Worm (Caenorhabditis elegans) whole organism, L3 larva: ENCODE measurements around the gene D1086.8.

Experiments
- R02D3.7 ChIP-seq: fragments of 150-350 bp; optimal IDR thresholded peaks from 2 replicates; lab custom pipeline; 2014; ENCODE audit warnings: missing biosample characterization, missing genetic modification characterization
- aly-2 ChIP-seq: fragments of 150-350 bp; optimal IDR thresholded peaks from 2 replicates; lab custom pipeline; 2014; ENCODE audit warnings: missing biosample characterization, missing genetic modification characterization
- ama-1 ChIP-seq: fragments of 150-350 bp; optimal IDR thresholded peaks from 2 replicates; lab custom pipeline; 2018
- ceh-16 ChIP-seq: sonication (generic microtip); optimal IDR thresholded peaks from 2 replicates; lab custom pipeline; 2017; ENCODE audit warnings: missing biosample characterization, missing genetic modification characterization
- ceh-28 ChIP-seq: fragments of 150-350 bp; optimal IDR thresholded peaks from 2 replicates; lab custom pipeline; 2014; ENCODE audit warnings: missing biosample characterization, missing genetic modification reagents, missing genetic modification characterization
- ceh-82 ChIP-seq: fragments of 150-350 bp; optimal IDR thresholded peaks from 2 replicates; lab custom pipeline; 2014; ENCODE audit warnings: missing biosample characterization, missing genetic modification characterization
- ceh-9 ChIP-seq: sonication (generic microtip); optimal IDR thresholded peaks from 2 replicates; lab custom pipeline; 2018; ENCODE audit warnings: missing biosample characterization, missing genetic modification characterization
- egl-27 ChIP-seq: sonication (generic microtip); optimal IDR thresholded peaks from 4 replicates; lab custom pipeline; 2017; ENCODE audit warnings: missing biosample characterization, missing genetic modification reagents, missing genetic modification characterization
- egl-5 ChIP-seq: fragments of 150-350 bp; optimal IDR thresholded peaks from 2 replicates; lab custom pipeline; 2017; ENCODE audit warnings: missing biosample characterization, missing genetic modification reagents, missing genetic modification characterization, inconsistent platforms
- elt-1 ChIP-seq: fragments of 150-350 bp; optimal IDR thresholded peaks from 2 replicates; lab custom pipeline; 2014; ENCODE audit warnings: missing biosample characterization, missing genetic modification characterization
- elt-2 ChIP-seq: sonication (generic microtip); optimal IDR thresholded peaks from 2 replicates; lab custom pipeline; 2016; ENCODE audit warnings: missing genetic modification reagents, mild to moderate bottlenecking, missing genetic modification characterization, missing compliant biosample characterization
- eor-1 ChIP-seq, 2 experiments: fragments of 150-350 bp; optimal IDR thresholded peaks; 2 replicates each; lab custom pipeline; 2014 to 2018; ENCODE audit warnings: missing biosample characterization in 2 of 2, missing genetic modification characterization in 2 of 2
- fkh-2 ChIP-seq: fragments of 150-350 bp; optimal IDR thresholded peaks from 2 replicates; lab custom pipeline; 2014; ENCODE audit warnings: missing biosample characterization, missing genetic modification reagents, missing genetic modification characterization
- hmg-11 ChIP-seq: sonication (generic microtip); optimal IDR thresholded peaks from 2 replicates; lab custom pipeline; 2016; ENCODE audit warnings: missing genetic modification characterization, missing compliant biosample characterization
- jun-1 ChIP-seq: fragments of 150-350 bp; optimal IDR thresholded peaks from 2 replicates; lab custom pipeline; 2014; ENCODE audit warnings: missing biosample characterization, missing genetic modification reagents, missing genetic modification characterization
- lin-39 ChIP-seq: fragments of 150-350 bp; optimal IDR thresholded peaks from 2 replicates; lab custom pipeline; 2018; ENCODE audit warnings: missing biosample characterization, missing genetic modification reagents, missing genetic modification characterization
- lsy-12 ChIP-seq: sonication (generic microtip); optimal IDR thresholded peaks from 2 replicates; lab custom pipeline; 2016; ENCODE audit warnings: mild to moderate bottlenecking, missing genetic modification characterization, missing compliant biosample characterization
- nfya-1 ChIP-seq: sonication (generic microtip); optimal IDR thresholded peaks from 2 replicates; lab custom pipeline; 2017; ENCODE audit warnings: missing genetic modification characterization, mild to moderate bottlenecking, missing compliant biosample characterization, antibody characterized with exemption, moderate library complexity; ENCODE audit not compliant: insufficient read depth
- nhr-12 ChIP-seq: fragments of 150-350 bp; optimal IDR thresholded peaks from 2 replicates; lab custom pipeline; 2014; ENCODE audit warnings: missing biosample characterization, missing genetic modification characterization
- nhr-25 ChIP-seq: sonication (generic microtip); optimal IDR thresholded peaks from 2 replicates; lab custom pipeline; 2017; ENCODE audit warnings: missing biosample characterization, missing genetic modification characterization
- nhr-28 ChIP-seq: fragments of 150-350 bp; optimal IDR thresholded peaks from 2 replicates; lab custom pipeline; 2014; ENCODE audit warnings: missing biosample characterization, missing genetic modification characterization
- nhr-76 ChIP-seq: fragments of 150-350 bp; sonication (generic microtip); optimal IDR thresholded peaks from 5 replicates; lab custom pipeline; 2014; ENCODE audit warnings: missing biosample characterization, missing genetic modification characterization
- nhr-77 ChIP-seq: fragments of 150-350 bp; optimal IDR thresholded peaks from 2 replicates; lab custom pipeline; 2014; ENCODE audit warnings: missing biosample characterization, missing genetic modification characterization
- pha-4 ChIP-seq: fragments of 150-350 bp; optimal IDR thresholded peaks from 2 replicates; lab custom pipeline; 2014; ENCODE audit warnings: missing biosample characterization, missing genetic modification reagents, missing genetic modification characterization
- sea-2 ChIP-seq: fragments of 150-350 bp; sonication (generic microtip); optimal IDR thresholded peaks from 4 replicates; lab custom pipeline; 2014; ENCODE audit warnings: missing biosample characterization, missing genetic modification reagents, missing genetic modification characterization
- skn-1 ChIP-seq: fragments of 150-350 bp; optimal IDR thresholded peaks from 2 replicates; lab custom pipeline; 2014; ENCODE audit warnings: missing biosample characterization, missing genetic modification characterization
- snpc-4 ChIP-seq: fragments of 150-350 bp; optimal IDR thresholded peaks from 2 replicates; lab custom pipeline; 2014; ENCODE audit warnings: missing biosample characterization, missing genetic modification characterization
- tbx-2 ChIP-seq: sonication (generic microtip); optimal IDR thresholded peaks from 2 replicates; lab custom pipeline; 2016; ENCODE audit warnings: mild to moderate bottlenecking, missing genetic modification characterization, missing compliant biosample characterization
- unc-39 ChIP-seq: sonication (generic microtip); optimal IDR thresholded peaks from 4 replicates; lab custom pipeline; 2017; ENCODE audit warnings: missing biosample characterization, missing genetic modification characterization
- unc-62 ChIP-seq: fragments of 150-350 bp; sonication (generic microtip); optimal IDR thresholded peaks from 4 replicates; lab custom pipeline; 2014; ENCODE audit warnings: missing biosample characterization, missing genetic modification reagents, missing genetic modification characterization
- ztf-11 ChIP-seq: fragments of 150-350 bp; optimal IDR thresholded peaks from 2 replicates; lab custom pipeline; 2014; ENCODE audit warnings: missing biosample characterization, missing genetic modification characterization
- ztf-4 ChIP-seq: fragments of 150-350 bp; optimal IDR thresholded peaks from 2 replicates; lab custom pipeline; 2014; ENCODE audit warnings: missing biosample characterization, missing genetic modification characterization

The D1086.8 gene

DNA sequence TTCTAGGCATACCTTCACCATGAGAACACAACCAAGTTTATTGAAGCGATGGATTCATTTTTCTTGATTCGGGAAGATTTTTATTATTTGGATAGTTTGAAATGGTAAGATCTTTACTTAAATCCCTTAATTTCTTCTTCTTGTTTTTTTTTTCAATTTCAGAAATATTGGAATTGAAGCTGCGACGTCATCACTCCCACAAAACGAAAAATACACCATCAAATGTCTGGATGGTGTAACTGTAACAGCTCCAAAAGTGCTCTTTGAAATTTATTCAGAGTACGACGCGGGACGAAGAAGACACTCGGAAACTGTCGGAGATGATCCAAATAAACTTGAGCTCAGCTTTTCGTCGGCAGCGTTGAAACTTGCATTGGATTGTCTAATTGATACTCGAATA, 29.5 kb upstream of the D1086.8 start, which contains the start of gene D1086.21:
Gene D1086.21 (plus strand): TSS at position 301 of the 400 bp plus-strand sequence.
- TF ChIP-seq aly-2 (tag; lab: Kevin White, UChicago) (no peak), nfya-1 (tag; lab: Kevin White, UChicago) (no peak), ceh-16 (tag; lab: Kevin White, UChicago) (no peak)

- TF ChIP-seq aly-2 (tag; lab: Kevin White, UChicago): no peak
- TF ChIP-seq tbx-2: no peak
- no peak for TF ChIP-seq ceh-9 (tag; lab: Kevin White, UChicago)
- TF ChIP-seq ceh-28 (tag; lab: Kevin White, UChicago): no peak
- no peak for TF ChIP-seq nhr-76 (tag; lab: Kevin White, UChicago)
- no peak for TF ChIP-seq egl-27 (tag; lab: Kevin White, UChicago)
- no peak for TF ChIP-seq ceh-16 (tag; lab: Kevin White, UChicago)
- TF ChIP-seq eor-1 (tag; optimal IDR thresholded peaks at IDR 0.05; lab: Kevin White, UChicago): no peak
- no peak for TF ChIP-seq ztf-11 (tag; lab: Kevin White, UChicago)
- TF ChIP-seq jun-1 (tag; lab: Kevin White, UChicago): no peak
These were observed 26.0 kb upstream of the D1086.8 start, which contains the start of gene D1086.17 for ce11 chrV:14067816-14068296. D1086.17 (plus strand) TSS chrV:14067866.

DNA sequence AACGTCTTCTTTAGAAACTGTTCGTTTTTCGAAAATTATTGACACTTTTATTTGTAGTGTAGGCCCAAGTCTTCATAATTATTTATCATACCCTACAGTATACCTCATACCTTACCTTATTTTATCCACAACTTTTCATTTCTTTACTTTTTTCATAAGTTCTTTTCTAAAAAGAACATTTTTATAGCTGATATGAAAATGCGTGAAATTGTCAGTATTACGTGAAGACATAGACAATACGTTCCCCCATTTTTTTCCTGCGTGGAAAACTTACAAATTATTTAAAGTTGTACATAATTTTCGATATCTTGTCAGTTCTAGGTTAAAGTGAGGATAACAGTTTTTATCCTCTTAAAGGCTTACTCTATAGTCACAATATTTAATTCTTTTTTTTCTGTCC, 24.0 kb upstream of the D1086.8 start:
- TF ChIP-seq ceh-9 (tag; lab: Kevin White, UChicago) (no peak), unc-39 (tag; lab: Kevin White, UChicago) (no peak), fkh-2 (no peak), nhr-28 (tag; lab: Kevin White, UChicago) (no peak), nhr-76 (tag; lab: Kevin White, UChicago) (no peak), aly-2 (tag; lab: Kevin White, UChicago) (no peak), ztf-4 (tag; lab: Kevin White, UChicago) (no peak), nfya-1 (tag; lab: Kevin White, UChicago) (no peak), eor-1 (tag; optimal IDR thresholded peaks at IDR 0.05; lab: Kevin White, UChicago) (no peak), ceh-82 (tag; lab: Kevin White, UChicago) (no peak), nhr-77 (tag; lab: Kevin White, UChicago) (no peak), R02D3.7 (tag; lab: Kevin White, UChicago) (no peak), lin-39 (tag; lab: Kevin White, UChicago) (no peak), skn-1 (tag; lab: Kevin White, UChicago) (no peak), unc-62 (GFP tag; lab: Kevin White, UChicago) (no peak), snpc-4 (tag; lab: Kevin White, UChicago) (no peak), ama-1 (no peak), pha-4 (tag; lab: Kevin White, UChicago) (no peak)
- TF ChIP-seq, all 47 proteins: peak for 0

DNA sequence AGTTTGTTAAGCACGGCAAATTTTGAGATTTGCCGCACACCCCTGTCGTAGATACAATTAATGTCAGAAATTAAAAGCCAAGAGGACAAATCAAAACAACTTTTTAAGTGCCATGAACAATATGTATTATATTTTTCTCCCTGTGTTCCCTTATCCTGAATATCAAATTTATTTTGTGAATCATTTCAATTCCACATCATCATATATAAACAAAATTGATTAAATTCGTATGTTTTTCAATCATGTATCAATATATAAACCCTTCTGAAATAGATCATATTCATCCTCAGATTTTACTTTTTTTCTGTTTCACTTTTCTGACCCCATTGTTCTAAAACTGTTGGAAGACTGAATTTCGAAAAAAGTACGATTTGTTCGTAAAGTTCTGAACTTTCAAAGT, 19.7 kb upstream of the D1086.8 start, which contains the start of gene D1086.11:
Gene D1086.11 (plus strand): TSS at position 301 of the 400 bp plus-strand sequence.
- TF ChIP-seq hmg-11 (tag; lab: Kevin White, UChicago): no peak
- TF ChIP-seq, all 47 proteins: peak for 0

DNA sequence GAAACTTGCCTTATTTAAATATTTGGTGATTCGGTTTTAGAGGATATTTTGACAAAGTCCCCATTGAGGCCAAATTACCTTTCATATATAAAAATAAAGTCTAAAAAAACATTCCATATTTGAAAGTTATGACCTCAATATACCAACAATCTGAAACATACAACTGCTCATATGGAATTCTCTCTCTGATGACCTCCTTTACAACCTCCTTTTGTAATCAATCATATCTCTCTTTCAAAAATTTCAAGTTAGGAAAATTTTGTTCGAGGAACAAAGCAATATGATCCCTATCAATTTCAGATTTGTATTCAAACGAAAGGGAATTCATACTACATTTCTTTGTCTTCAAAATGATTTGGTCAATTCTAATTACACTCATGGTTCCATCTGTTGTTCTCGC, 14.4 kb upstream of the D1086.8 start, which contains the start of gene D1086.6:
Gene D1086.6 (plus strand): TSS at position 301 of the 400 bp plus-strand sequence.
- TF ChIP-seq unc-39 (tag; lab: Kevin White, UChicago): no peak
- TF ChIP-seq ceh-16 (tag; lab: Kevin White, UChicago): no peak
- TF ChIP-seq sea-2 (GFP tag; lab: Kevin White, UChicago): no peak
- no peak for TF ChIP-seq unc-62 (GFP tag; lab: Kevin White, UChicago)
- TF ChIP-seq egl-5 (tag; lab: Kevin White, UChicago): no peak
- no peak for TF ChIP-seq jun-1 (tag; lab: Kevin White, UChicago)
- TF ChIP-seq elt-2 (tag; lab: Kevin White, UChicago): no peak
- no peak for TF ChIP-seq nhr-12
- TF ChIP-seq nfya-1 (tag; lab: Kevin White, UChicago): no peak
- TF ChIP-seq ztf-4 (tag; lab: Kevin White, UChicago): no peak
- TF ChIP-seq ceh-82 (tag; lab: Kevin White, UChicago): no peak
- no peak for TF ChIP-seq elt-1
- no peak for TF ChIP-seq ceh-9 (tag; lab: Kevin White, UChicago)
- no peak for TF ChIP-seq lsy-12 (tag; lab: Kevin White, UChicago)
- no peak for TF ChIP-seq nhr-25 (tag; lab: Kevin White, UChicago)
